Fruit fly (Drosophila melanogaster): ENCODE results near the gene Hand.
A peak's percentile ranks its signal among the peaks of the same experiment; 100 is the strongest.

Gene Hand

DNA sequence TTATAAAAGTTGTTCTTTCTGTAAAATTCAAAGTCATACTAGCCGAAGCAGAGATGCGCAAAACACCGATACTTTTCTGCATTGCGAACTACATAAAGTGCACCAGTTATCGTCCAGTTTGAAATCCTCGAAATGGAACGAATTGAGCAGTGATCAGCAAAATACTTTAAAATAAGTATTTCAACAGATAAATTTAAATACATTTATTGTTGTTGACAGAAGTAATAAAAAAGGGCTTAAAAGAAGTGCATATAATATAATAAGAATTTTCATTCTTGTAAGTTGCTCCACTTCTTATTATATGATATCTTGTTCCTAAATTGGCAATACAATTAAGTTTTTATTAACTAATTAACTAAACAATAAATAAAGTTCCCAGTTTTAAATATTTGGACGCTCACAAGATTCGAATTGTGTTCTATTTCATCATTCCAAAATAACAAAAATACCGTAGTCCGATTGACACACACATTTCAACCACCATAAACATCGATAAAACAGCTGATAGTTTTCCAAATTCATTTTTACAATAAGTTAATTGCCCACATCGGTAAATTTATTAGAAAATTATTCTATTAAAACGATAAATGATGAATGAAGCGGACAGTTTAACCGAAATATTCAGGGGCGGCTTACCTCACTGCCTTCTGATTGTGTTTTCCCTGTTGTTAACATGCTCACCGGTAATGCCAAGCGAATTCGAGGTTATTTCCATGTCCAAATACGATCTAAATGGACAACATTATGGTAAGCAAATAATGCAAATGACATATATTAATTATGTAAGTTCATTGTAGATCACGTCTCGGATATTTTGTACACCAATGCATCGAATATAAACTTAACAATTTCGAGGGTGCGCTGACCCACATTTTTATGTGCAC lies 19.4 kb upstream of the Hand start, which contains the start of the genes Usp14 and CG4972:
Gene Usp14 (minus strand): TSS at position 70 of the 884 bp plus-strand sequence.
Gene CG4972 (plus strand): TSS at position 466 of the 884 bp plus-strand sequence.
- TF ChIP-seq CG9948 (tag; optimal IDR thresholded peaks at IDR 0.05), result no peak
- peak; percentile 27 for TF ChIP-seq EcR (GFP tag; optimal IDR thresholded peaks at IDR 0.05)
- peak; percentile 24 for TF ChIP-seq CG15710 (tag; optimal IDR thresholded peaks at IDR 0.05)

DNA sequence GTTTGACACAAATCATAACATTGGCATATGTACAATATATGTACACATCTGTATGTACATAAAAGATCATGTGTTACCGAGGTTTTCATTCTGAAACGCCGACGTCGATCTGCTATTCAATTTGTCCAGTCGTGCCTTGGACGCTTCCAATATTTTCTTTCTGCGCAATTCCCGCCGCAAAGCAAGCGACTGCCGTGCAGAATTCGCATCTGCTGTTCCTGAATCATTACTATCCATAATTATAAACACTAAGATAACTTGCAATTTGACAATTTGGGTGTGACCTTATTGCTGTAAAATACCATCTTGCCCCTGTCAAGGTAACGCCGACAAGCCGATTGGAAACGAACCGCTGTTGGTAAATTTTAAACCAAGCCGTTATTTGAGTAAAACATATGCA lies 16.6 kb upstream of the Hand start:
- TF ChIP-seq CG8301 (tag; optimal IDR thresholded peaks at IDR 0.05) (no peak), Pif1B (GFP tag; optimal IDR thresholded peaks at IDR 0.05) (no peak), gl (tag; optimal IDR thresholded peaks at IDR 0.05) (no peak), CG12605 (GFP tag; IDR thresholded peaks at IDR 0.05) (no peak), CG4496 (GFP tag; IDR thresholded peaks at IDR 0.05) (no peak), Snoo (tag; optimal IDR thresholded peaks at IDR 0.05) (no peak), D1 (tag; optimal IDR thresholded peaks at IDR 0.05) (no peak), CG10348 (GFP tag; IDR thresholded peaks at IDR 0.05) (no peak), CG13204 (GFP tag; optimal IDR thresholded peaks at IDR 0.05) (no peak), CG15710 (tag; optimal IDR thresholded peaks at IDR 0.05) (no peak), CG32121 (GFP tag; IDR thresholded peaks at IDR 0.05) (no peak), rn (GFP tag; IDR thresholded peaks at IDR 0.05) (no peak), Pif1A (GFP tag; optimal IDR thresholded peaks at IDR 0.05) (no peak)

DNA sequence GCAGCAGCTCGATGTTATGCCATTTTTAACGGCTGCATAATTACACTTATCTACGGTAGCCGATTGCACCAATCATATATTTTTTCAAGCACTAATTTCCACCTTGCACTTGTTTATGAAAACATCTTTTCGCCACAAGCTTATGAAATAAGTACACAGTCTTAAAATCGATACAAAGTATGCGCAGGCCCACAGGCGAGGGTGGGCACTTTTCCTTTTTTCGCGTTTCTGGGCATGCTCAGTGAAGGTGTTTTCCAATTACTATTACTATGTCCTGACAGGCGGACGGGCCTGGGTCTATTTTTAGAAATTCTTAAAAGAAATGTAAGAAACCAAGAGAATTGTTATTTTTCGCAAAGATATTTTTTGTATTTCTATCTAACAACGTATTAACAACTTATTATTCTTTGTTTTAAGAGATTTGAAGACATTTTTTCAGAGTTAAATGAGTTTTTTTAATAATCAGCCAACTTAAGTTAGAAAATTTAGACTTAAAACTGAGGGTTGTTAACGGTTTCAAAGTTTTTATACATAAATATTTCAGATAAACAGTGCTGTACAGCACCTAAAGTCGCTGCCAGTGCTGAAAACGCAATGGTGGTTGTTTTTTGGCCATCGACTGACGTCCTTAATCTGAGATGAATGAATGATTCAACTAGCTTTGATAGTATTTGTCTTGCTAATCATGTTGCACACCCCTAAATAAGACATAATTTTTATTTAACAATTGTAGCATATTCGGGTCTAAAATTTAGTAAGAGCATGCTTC lies 15.6 kb upstream of the Hand start, which contains the start of gene Cdk5alpha:
Gene Cdk5alpha (minus strand): TSS at position 343 of the 769 bp plus-strand sequence.
- no peak for TF ChIP-seq CG34367 (tag; optimal IDR thresholded peaks at IDR 0.05)
- no peak for TF ChIP-seq Snoo (tag; optimal IDR thresholded peaks at IDR 0.05)
- no peak for TF ChIP-seq fd96Ca (GFP tag; IDR thresholded peaks at IDR 0.05)
- TF ChIP-seq CG8301 (tag; optimal IDR thresholded peaks at IDR 0.05), result no peak

- peak; percentile 81; the same call in 1 of the 2 replicates for TF ChIP-seq Ets98B (GFP tag; IDR thresholded peaks at IDR 0.05)
- peak; percentile 81 for TF ChIP-seq CG15710 (tag; optimal IDR thresholded peaks at IDR 0.05)
- TF ChIP-seq Snoo (tag; optimal IDR thresholded peaks at IDR 0.05), result peak; percentile 68
- no peak for TF ChIP-seq CG14655 (GFP tag; optimal IDR thresholded peaks at IDR 0.05)
- no peak for TF ChIP-seq Pif1A (GFP tag; optimal IDR thresholded peaks at IDR 0.05)
- TF ChIP-seq CG34367 (tag; optimal IDR thresholded peaks at IDR 0.05), result peak; percentile 69
- peak; percentile 2 for TF ChIP-seq EcR (GFP tag; optimal IDR thresholded peaks at IDR 0.05)
- no peak for TF ChIP-seq CG10348 (GFP tag; IDR thresholded peaks at IDR 0.05)
- peak; percentile 78; the same call in 2 of the 3 replicates for TF ChIP-seq CG4496 (GFP tag; IDR thresholded peaks at IDR 0.05)
- TF ChIP-seq fd96Ca (GFP tag; IDR thresholded peaks at IDR 0.05), result no peak
- TF ChIP-seq CG8159 (tag; optimal IDR thresholded peaks at IDR 0.05), result no peak
- peak; percentile 79 for TF ChIP-seq CG17806 (tag; optimal IDR thresholded peaks at IDR 0.05)
- TF ChIP-seq CG9948 (tag; optimal IDR thresholded peaks at IDR 0.05), result peak; percentile 67
- peak; percentile 29 for TF ChIP-seq gl (tag; optimal IDR thresholded peaks at IDR 0.05)
- peak; percentile 87 for TF ChIP-seq CG32121 (GFP tag; IDR thresholded peaks at IDR 0.05)
- peak; percentile 71 for TF ChIP-seq Pif1B (GFP tag; optimal IDR thresholded peaks at IDR 0.05)
- TF ChIP-seq rn (GFP tag; IDR thresholded peaks at IDR 0.05), result peak; percentile 55; the same call in 1 of the 2 replicates
- TF ChIP-seq D1 (tag; optimal IDR thresholded peaks at IDR 0.05), result no peak
- TF ChIP-seq CG8301 (tag; optimal IDR thresholded peaks at IDR 0.05), result peak; percentile 70
- TF ChIP-seq CG13204 (GFP tag; optimal IDR thresholded peaks at IDR 0.05), result no peak
- no peak; the same call in none of the 2 replicates for TF ChIP-seq CG12605 (GFP tag; IDR thresholded peaks at IDR 0.05)
Measured at dm6 chr2L:10306518-10307260, 11.5 kb upstream of the Hand start, which contains the start of the genes CG5390 and CG4968. Gene CG5390, minus strand, starts transcription at chr2L:10306594. Gene CG4968, plus strand, starts transcription at chr2L:10306922.

DNA sequence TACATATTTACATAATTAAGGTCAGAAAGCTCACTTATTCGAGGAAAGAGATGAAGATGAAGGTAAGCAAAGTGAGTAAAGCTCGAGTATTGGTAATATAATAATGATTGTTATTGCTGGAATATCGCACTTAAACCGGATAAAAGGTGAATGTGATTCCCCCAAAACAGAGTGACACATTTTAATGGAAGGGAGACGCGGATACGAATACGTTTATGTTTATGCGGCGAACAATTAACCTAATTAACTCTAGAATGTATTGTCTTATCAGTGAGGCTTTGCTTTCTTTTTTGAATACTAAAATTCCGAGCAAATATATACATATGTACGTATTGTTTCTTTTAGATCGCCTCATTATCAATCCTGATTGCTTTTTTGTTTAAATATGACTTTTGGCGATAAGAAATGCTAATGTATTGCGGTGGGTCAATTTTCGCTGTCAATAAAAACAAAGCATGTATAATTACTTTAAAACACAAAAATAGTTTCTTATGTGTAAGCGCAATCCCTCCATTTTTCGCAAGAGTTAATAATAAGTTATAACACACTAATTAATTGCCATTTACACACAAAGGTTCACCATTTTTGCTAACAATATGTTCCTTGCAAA lies 10.5 kb upstream of the Hand start:
- no peak for TF ChIP-seq Snoo (tag; optimal IDR thresholded peaks at IDR 0.05)
- no peak for TF ChIP-seq fd96Ca (GFP tag; IDR thresholded peaks at IDR 0.05)
- TF ChIP-seq CG13204 (GFP tag; optimal IDR thresholded peaks at IDR 0.05), result no peak
- no peak for TF ChIP-seq CG34367 (tag; optimal IDR thresholded peaks at IDR 0.05)
- TF ChIP-seq Ets98B (GFP tag; IDR thresholded peaks at IDR 0.05), result no peak
- no peak for TF ChIP-seq CG9948 (tag; optimal IDR thresholded peaks at IDR 0.05)
- TF ChIP-seq CG10348 (GFP tag; IDR thresholded peaks at IDR 0.05), result no peak
- TF ChIP-seq EcR (GFP tag; optimal IDR thresholded peaks at IDR 0.05), result no peak
- TF ChIP-seq CG4496 (GFP tag; IDR thresholded peaks at IDR 0.05), result no peak
- no peak for TF ChIP-seq CG8159 (tag; optimal IDR thresholded peaks at IDR 0.05)
- no peak for TF ChIP-seq CG32121 (GFP tag; IDR thresholded peaks at IDR 0.05)
- TF ChIP-seq Pif1B (GFP tag; optimal IDR thresholded peaks at IDR 0.05), result no peak
- no peak for TF ChIP-seq Pif1A (GFP tag; optimal IDR thresholded peaks at IDR 0.05)
- TF ChIP-seq CG14655 (GFP tag; optimal IDR thresholded peaks at IDR 0.05), result no peak
- no peak for TF ChIP-seq rn (GFP tag; IDR thresholded peaks at IDR 0.05)
- TF ChIP-seq CG17806 (tag; optimal IDR thresholded peaks at IDR 0.05), result no peak
- no peak for TF ChIP-seq D1 (tag; optimal IDR thresholded peaks at IDR 0.05)

All from whole organism, pupa.